Fruit fly (Drosophila melanogaster): ENCODE data around the gene CG11854.

Gene CG11854

dm6 chr3R:25193726-25194204 is 48.1 kb upstream of the CG11854 start, which contains the start of gene lobo (continued):
- no peak for TF ChIP-seq HLH4C (GFP tag; IDR thresholded peaks at IDR 0.05; ENCODE audit: partially characterized antibody)
- peak; percentile 98 for TF ChIP-seq Ets97D (GFP tag; optimal IDR thresholded peaks at IDR 0.05)
- no peak for TF ChIP-seq pan (optimal IDR thresholded peaks at IDR 0.05)
- no peak for TF ChIP-seq pan (GFP tag; optimal IDR thresholded peaks at IDR 0.05 in 1 of 2, IDR thresholded peaks at IDR 0.05 in 1 of 2)
- TF ChIP-seq Fer1 (GFP tag; optimal IDR thresholded peaks at IDR 0.05), result peak; percentile 65
- peak; percentile 64 for TF ChIP-seq mam (GFP tag; optimal IDR thresholded peaks at IDR 0.05)
- TF ChIP-seq Side (GFP tag; optimal IDR thresholded peaks at IDR 0.05), result peak; percentile 70
- no peak for TF ChIP-seq inv (GFP tag; IDR thresholded peaks at IDR 0.05; ENCODE audit: partially characterized antibody)
- no peak for TF ChIP-seq Blimp-1 (GFP tag; optimal IDR thresholded peaks at IDR 0.05)
- peak; percentile 52 for TF ChIP-seq ttk (GFP tag; IDR thresholded peaks at IDR 0.05)
- TF ChIP-seq odd (GFP tag; optimal IDR thresholded peaks at IDR 0.05), result no peak
- TF ChIP-seq Taf1 (GFP tag; IDR thresholded peaks at IDR 0.05), result no peak
- TF ChIP-seq gem (tag; optimal IDR thresholded peaks at IDR 0.05), result no peak
- TF ChIP-seq cwo (GFP tag; optimal IDR thresholded peaks at IDR 0.05), result no peak
- TF ChIP-seq Hey (tag; optimal IDR thresholded peaks at IDR 0.05), result no peak
- TF ChIP-seq ranshi (GFP tag; IDR thresholded peaks at IDR 0.05), result no peak
- TF ChIP-seq Trl (optimal IDR thresholded peaks at IDR 0.05), result peak in 1 of 2 experiments; percentile 1
- TF ChIP-seq Trl (GFP tag; optimal IDR thresholded peaks at IDR 0.05), result peak; percentile 65
- peak; percentile 60 for TF ChIP-seq CG11504 (tag; optimal IDR thresholded peaks at IDR 0.05)
- TF ChIP-seq CG32772 (GFP tag; IDR thresholded peaks at IDR 0.05), result 0 out of 2 replicates have a peak, but pooled peaks have one; percentile 16
- no peak for TF ChIP-seq hkb (optimal IDR thresholded peaks at IDR 0.05)
- TF ChIP-seq hkb (GFP tag; IDR thresholded peaks at IDR 0.05), result peak; percentile 19; the same call in 1 of the 2 replicates
- TF ChIP-seq en (GFP tag; optimal IDR thresholded peaks at IDR 0.05), result no peak
- TF ChIP-seq Hsf (GFP tag; optimal IDR thresholded peaks at IDR 0.05), result peak; percentile 72
- no peak for TF ChIP-seq nau (GFP tag; optimal IDR thresholded peaks at IDR 0.05)
- no peak for TF ChIP-seq zen2 (GFP tag; IDR thresholded peaks at IDR 0.05; ENCODE audit: partially characterized antibody)
- no peak for TF ChIP-seq NC2α (GFP tag; optimal IDR thresholded peaks at IDR 0.05)
- TF ChIP-seq CG10366 (GFP tag; IDR thresholded peaks at IDR 0.05), result peak; percentile 70
- TF ChIP-seq da (GFP tag; optimal IDR thresholded peaks at IDR 0.05), result peak; percentile 16
- TF ChIP-seq Ravus (GFP tag; IDR thresholded peaks at IDR 0.05), result no peak
- peak; percentile 83 for TF ChIP-seq CoRest (tag; optimal IDR thresholded peaks at IDR 0.05)
- TF ChIP-seq kah (GFP tag; optimal IDR thresholded peaks at IDR 0.05), result no peak
- TF ChIP-seq dmrt11E (tag; optimal IDR thresholded peaks at IDR 0.05), result peak; percentile 39
- peak; percentile 34 for TF ChIP-seq CG17802 (tag; optimal IDR thresholded peaks at IDR 0.05)
- no peak for TF ChIP-seq CG18476 (GFP tag; optimal IDR thresholded peaks at IDR 0.05)
- TF ChIP-seq CG11723 (GFP tag; optimal IDR thresholded peaks at IDR 0.05), result no peak
- no peak for TF ChIP-seq zf30C (GFP tag; optimal IDR thresholded peaks at IDR 0.05)
- TF ChIP-seq gsb-n (tag; optimal IDR thresholded peaks at IDR 0.05), result peak; percentile 28
- no peak for TF ChIP-seq CG15269 (tag; optimal IDR thresholded peaks at IDR 0.05)
- peak; percentile 0 for TF ChIP-seq scrt (GFP tag; optimal IDR thresholded peaks at IDR 0.05)
- TF ChIP-seq Fer2 (tag; optimal IDR thresholded peaks at IDR 0.05), result peak; percentile 20
- peak; percentile 46 to 53 for TF ChIP-seq Hr51 (GFP tag; optimal IDR thresholded peaks at IDR 0.05)
- peak; percentile 54 for TF ChIP-seq amos (GFP tag; IDR thresholded peaks at IDR 0.05; ENCODE audit: partially characterized antibody)
- TF ChIP-seq ham (GFP tag; IDR thresholded peaks at IDR 0.05), result peak; percentile 62; the same call in 1 of the 2 replicates
- peak; percentile 73 for TF ChIP-seq CrebB (tag; optimal IDR thresholded peaks at IDR 0.05)
- TF ChIP-seq Rfx (GFP tag; IDR thresholded peaks at IDR 0.05), result peak; percentile 78
- peak; percentile 45 for TF ChIP-seq CG14441 (GFP tag; IDR thresholded peaks at IDR 0.05)
- TF ChIP-seq bcd (GFP tag; optimal IDR thresholded peaks at IDR 0.05), result peak; percentile 80
- peak; percentile 64 for TF ChIP-seq CG9876 (GFP tag; optimal IDR thresholded peaks at IDR 0.05)
- peak; percentile 86 for TF ChIP-seq CTCF (GFP tag; optimal IDR thresholded peaks at IDR 0.05)
- TF ChIP-seq Xbp1 (GFP tag; optimal IDR thresholded peaks at IDR 0.05), result peak; percentile 65
